Fruit fly (Drosophila melanogaster) whole organism, wandering third instar larva: ENCODE results near the gene Ccn.

ENCODE experiments used
- Abd-B ChIP-seq: fragments of >200 bp; optimal IDR thresholded peaks from 2 replicates; lab custom pipeline; 2017; ENCODE audit warnings: missing biosample characterization, missing genetic modification characterization
- CG32264 ChIP-seq: fragments of 200-800 bp; sonication (Bioruptor generic); optimal IDR thresholded peaks from 2 replicates; lab custom pipeline; 2016; ENCODE audit warnings: missing biosample characterization, missing genetic modification characterization
- Dfd ChIP-seq: fragments of >200 bp; optimal IDR thresholded peaks from 2 replicates; lab custom pipeline; 2017; ENCODE audit warnings: missing biosample characterization, missing genetic modification characterization
- Dif ChIP-seq: fragments of 200-275, 200-300 bp; sonication (Bioruptor generic); optimal IDR thresholded peaks from 2 replicates; lab custom pipeline; 2018; ENCODE audit warnings: missing biosample characterization, missing genetic modification characterization; ENCODE audit not compliant: partially characterized antibody
- GATAd ChIP-seq: sonication (Bioruptor generic); optimal IDR thresholded peaks from 2 replicates; lab custom pipeline; 2016; ENCODE audit warnings: missing biosample characterization, missing genetic modification characterization
- HLH106 ChIP-seq: fragments of 200-800 bp; optimal IDR thresholded peaks from 3 replicates; lab custom pipeline; 2019; ENCODE audit warnings: missing biosample characterization, mild to moderate bottlenecking, missing genetic modification characterization, moderate library complexity
- Hr83 ChIP-seq: fragments of 200-300 bp; sonication (Bioruptor generic); optimal IDR thresholded peaks from 2 replicates; lab custom pipeline; 2016; ENCODE audit warnings: missing biosample characterization, mild to moderate bottlenecking, missing genetic modification characterization, moderate library complexity; ENCODE audit not compliant: poor library complexity, severe bottlenecking
- Jra ChIP-seq: sonication (Bioruptor generic); optimal IDR thresholded peaks from 2 replicates; lab custom pipeline; 2016; ENCODE audit warnings: missing biosample characterization, missing genetic modification characterization
- Mio ChIP-seq: sonication (Bioruptor generic); optimal IDR thresholded peaks from 2 replicates; lab custom pipeline; 2016; ENCODE audit warnings: missing biosample characterization, missing genetic modification characterization
- Myc ChIP-seq: fragments of >200 bp; optimal IDR thresholded peaks from 2 replicates; lab custom pipeline; 2017
- N ChIP-seq: fragments of >200 bp; optimal IDR thresholded peaks from 2 replicates; lab custom pipeline; 2018; ENCODE audit warnings: missing biosample characterization, missing external identifiers, missing genetic modification characterization
- Rel ChIP-seq, 2 experiments: fragments of 200-800 bp; sonication (Bioruptor generic) in 1 of 2; optimal IDR thresholded peaks; 2 replicates in 1 of 2; 3 replicates in 1 of 2; lab custom pipeline; 2016 to 2019; ENCODE audit warnings: mild to moderate bottlenecking in 2 of 2, missing biosample characterization in 2 of 2, missing genetic modification characterization in 2 of 2, moderate library complexity in 1 of 2
- Sp1 ChIP-seq: fragments of 200-800 bp; sonication (Bioruptor generic); optimal IDR thresholded peaks from 3 replicates; lab custom pipeline; 2019; ENCODE audit warnings: missing biosample characterization, mild to moderate bottlenecking, missing genetic modification characterization, moderate library complexity
- Vsx2 ChIP-seq: fragments of 200-300, 225-300 bp; sonication (Bioruptor generic); optimal IDR thresholded peaks from 2 replicates; lab custom pipeline; 2018; ENCODE audit warnings: missing biosample characterization, missing genetic modification characterization; ENCODE audit not compliant: partially characterized antibody
- br ChIP-seq: fragments of 200-800 bp; sonication (Bioruptor generic); optimal IDR thresholded peaks from 2 replicates; lab custom pipeline; 2016; ENCODE audit warnings: missing biosample characterization, missing genetic modification characterization
- brk ChIP-seq: fragments of 200-800 bp; sonication (Bioruptor generic); optimal IDR thresholded peaks from 2 replicates; lab custom pipeline; 2016; ENCODE audit warnings: missing biosample characterization, mild to moderate bottlenecking, missing genetic modification characterization
- dmrt93B ChIP-seq: fragments of 200-800 bp; sonication (Bioruptor generic); optimal IDR thresholded peaks from 2 replicates; lab custom pipeline; 2018; ENCODE audit warnings: missing biosample characterization, mild to moderate bottlenecking, missing genetic modification characterization
- dsf ChIP-seq: sonication (Bioruptor generic); optimal IDR thresholded peaks from 2 replicates; lab custom pipeline; 2016; ENCODE audit warnings: missing biosample characterization, missing genetic modification characterization, borderline replicate concordance
- ey ChIP-seq: fragments of 200-800 bp; sonication (Bioruptor generic); optimal IDR thresholded peaks from 2 replicates; lab custom pipeline; 2016; ENCODE audit warnings: missing biosample characterization, missing genetic modification characterization
- fru ChIP-seq: fragments of 200-800 bp; sonication (Bioruptor generic); optimal IDR thresholded peaks from 3 replicates; lab custom pipeline; 2016; ENCODE audit warnings: missing biosample characterization, mild to moderate bottlenecking, missing genetic modification characterization
- h ChIP-seq: fragments of 200-800 bp; sonication (Bioruptor generic); optimal IDR thresholded peaks from 3 replicates; lab custom pipeline; 2016; ENCODE audit warnings: missing biosample characterization, mild to moderate bottlenecking, missing genetic modification characterization
- jim ChIP-seq: fragments of 175-275, 200-325 bp; sonication (Bioruptor generic); optimal IDR thresholded peaks from 2 replicates; lab custom pipeline; 2016; ENCODE audit warnings: missing biosample characterization, mild to moderate bottlenecking, missing genetic modification characterization
- lola ChIP-seq: fragments of >200 bp; optimal IDR thresholded peaks from 2 replicates; lab custom pipeline; 2017; ENCODE audit warnings: missing biosample characterization, missing genetic modification characterization
- pan ChIP-seq: fragments of >200 bp; optimal IDR thresholded peaks from 2 replicates; lab custom pipeline; 2017
- psq ChIP-seq: fragments of 200-800 bp; sonication (Bioruptor generic); optimal IDR thresholded peaks from 3 replicates; lab custom pipeline; 2017; ENCODE audit warnings: missing biosample characterization, mild to moderate bottlenecking, missing genetic modification characterization, moderate library complexity
- rgr ChIP-seq: fragments of 200-800 bp; sonication (Bioruptor generic); optimal IDR thresholded peaks from 3 replicates; lab custom pipeline; 2016; ENCODE audit warnings: missing biosample characterization, mild to moderate bottlenecking, missing genetic modification characterization
- sage ChIP-seq: fragments of 200-800 bp; sonication (Bioruptor generic); optimal IDR thresholded peaks from 2 replicates; lab custom pipeline; 2016; ENCODE audit warnings: missing biosample characterization, mild to moderate bottlenecking, missing genetic modification characterization
- sv ChIP-seq: fragments of 200-800 bp; sonication (Bioruptor generic); optimal IDR thresholded peaks from 3 replicates; lab custom pipeline; 2016; ENCODE audit warnings: missing biosample characterization, missing genetic modification characterization
- usp ChIP-seq: fragments of >200 bp; optimal IDR thresholded peaks from 2 replicates; lab custom pipeline; 2017; ENCODE audit warnings: missing biosample characterization, missing genetic modification characterization

Gene Ccn

DNA sequence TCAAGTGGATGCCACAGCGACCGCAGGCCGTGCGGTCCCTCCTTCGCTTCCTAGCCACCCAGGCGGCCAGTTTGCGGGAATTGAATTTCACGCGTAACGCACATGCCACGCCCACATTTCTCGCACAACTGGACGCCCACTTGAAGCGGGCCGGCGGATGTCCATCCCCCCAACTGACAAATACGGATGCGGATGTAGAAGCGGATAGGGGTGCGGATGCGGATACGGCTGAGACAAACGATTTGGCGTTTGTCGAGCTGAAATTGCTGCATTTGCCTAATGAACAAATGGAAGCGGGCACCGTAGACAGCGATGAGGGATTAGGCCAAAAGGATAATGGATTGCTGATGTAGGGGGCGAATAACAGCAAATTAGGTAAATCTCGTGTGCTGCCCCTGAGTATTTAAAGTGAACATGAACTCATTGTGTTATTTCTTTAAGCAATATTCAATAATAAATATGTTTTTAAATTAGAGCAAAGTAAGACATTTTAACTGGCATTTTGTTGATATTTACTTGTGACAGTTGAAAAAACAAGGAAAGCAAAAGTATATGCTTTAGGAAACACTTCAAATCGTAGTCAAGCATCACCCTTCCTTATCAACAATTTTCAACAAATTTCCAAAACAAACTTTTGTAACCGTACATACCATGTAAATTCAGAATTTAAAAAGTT is 69.4 kb downstream of the Ccn start, which contains the start of gene CG32181:
TSS of gene CG32181 (plus strand) at position 626 of the 676 bp plus-strand sequence.
- no peak for TF ChIP-seq Abd-B (GFP tag; lab: Kevin White, UChicago)
- no peak for TF ChIP-seq sv
- TF ChIP-seq fru (GFP tag; lab: Kevin White, UChicago), result no peak
- no peak for TF ChIP-seq Jra (GFP tag; lab: Kevin White, UChicago)
- TF ChIP-seq GATAd (GFP tag; lab: Kevin White, UChicago), result no peak
- no peak for TF ChIP-seq Myc (lab: Kevin White, UChicago)
- no peak for TF ChIP-seq psq
- TF ChIP-seq N (GFP tag; lab: Kevin White, UChicago), result no peak
- no peak for TF ChIP-seq lola (GFP tag; lab: Kevin White, UChicago)
- no peak for TF ChIP-seq Dfd
- TF ChIP-seq rgr (GFP tag; lab: Kevin White, UChicago), result no peak
- no peak for TF ChIP-seq dmrt93B
- TF ChIP-seq Hr83 (GFP tag; lab: Kevin White, UChicago), result no peak
- TF ChIP-seq HLH106 (tag; lab: Kevin White, UChicago), result no peak
- TF ChIP-seq sage, result no peak

DNA sequence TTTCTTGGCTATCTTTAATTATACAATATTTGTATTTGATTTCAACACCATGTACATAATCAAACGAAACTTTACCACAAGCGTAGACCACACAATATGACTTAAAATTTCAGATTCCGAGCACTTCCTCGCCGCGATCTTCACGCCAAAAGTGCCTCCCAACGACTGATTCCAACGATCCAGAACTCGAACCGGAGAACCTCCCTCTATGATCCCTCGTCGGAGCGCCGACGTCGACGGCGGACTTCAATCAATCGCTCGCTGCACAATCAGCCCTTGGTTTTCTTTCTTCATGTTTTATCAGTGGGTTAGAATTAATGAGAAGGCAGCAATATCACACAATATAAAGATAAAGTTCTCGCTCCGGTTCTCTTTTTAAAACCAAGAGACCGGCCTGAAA is 74.2 kb downstream of the Ccn start, which contains the start of the genes Adgf-A and Adgf-A2:
TSS of gene Adgf-A (minus strand) at position 172 of the 400 bp plus-strand sequence.
TSS of gene Adgf-A2 (minus strand) at position 172 of the 400 bp plus-strand sequence.
- TF ChIP-seq usp (no peak), Jra (GFP tag; lab: Kevin White, UChicago) (no peak), h (no peak), CG32264 (GFP tag; lab: Kevin White, UChicago) (no peak), sv (no peak), dsf (no peak)

DNA sequence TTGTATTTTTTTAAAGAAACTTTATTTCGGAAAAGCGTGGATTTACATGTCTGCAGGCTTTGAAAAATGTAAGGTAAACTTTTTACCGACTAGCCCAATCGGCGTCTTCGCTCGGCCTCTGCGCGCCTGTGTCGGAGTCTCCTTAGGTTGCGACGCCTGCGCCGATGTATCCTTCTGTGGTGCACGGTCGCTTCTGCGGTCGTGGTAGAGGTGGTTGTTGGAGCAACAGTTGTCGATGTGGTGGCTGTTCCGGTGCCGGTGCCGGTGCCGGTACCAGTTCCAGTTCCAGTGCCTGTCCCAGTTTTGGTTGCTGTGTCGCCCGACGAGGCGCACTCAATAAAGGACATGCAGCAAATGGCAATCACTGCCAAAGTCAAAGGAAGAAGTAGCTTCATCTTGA is 101.3 kb downstream of the Ccn start:
- TF ChIP-seq sv, result no peak
- TF ChIP-seq ey (GFP tag; lab: Kevin White, UChicago), result no peak
- TF ChIP-seq Rel (GFP tag; optimal IDR thresholded peaks at IDR 0.05; lab: Kevin White, UChicago), result no peak
- TF ChIP-seq Rel (tag; optimal IDR thresholded peaks at IDR 0.05; lab: Kevin White, UChicago), result no peak
- no peak for TF ChIP-seq br
- no peak for TF ChIP-seq HLH106 (tag; lab: Kevin White, UChicago)
- TF ChIP-seq pan (lab: Kevin White, UChicago), result no peak

DNA sequence AAGACGTTTGTCGTGTGGAACGTTAAGA is 101.5 kb downstream of the Ccn start, which contains the start of gene CG42815:
TSS of gene CG42815 (minus strand) at position 20 of the 28 bp plus-strand sequence.
- TF ChIP-seq jim (GFP tag; lab: Kevin White, UChicago) (no peak), Myc (lab: Kevin White, UChicago) (no peak), CG32264 (GFP tag; lab: Kevin White, UChicago) (no peak), Mio (GFP tag; lab: Kevin White, UChicago) (no peak), GATAd (GFP tag; lab: Kevin White, UChicago) (no peak), Vsx2 (GFP tag; lab: Kevin White, UChicago) (no peak), dsf (no peak), h (no peak), Hr83 (GFP tag; lab: Kevin White, UChicago) (no peak), Sp1 (GFP tag; lab: Kevin White, UChicago) (no peak)

DNA sequence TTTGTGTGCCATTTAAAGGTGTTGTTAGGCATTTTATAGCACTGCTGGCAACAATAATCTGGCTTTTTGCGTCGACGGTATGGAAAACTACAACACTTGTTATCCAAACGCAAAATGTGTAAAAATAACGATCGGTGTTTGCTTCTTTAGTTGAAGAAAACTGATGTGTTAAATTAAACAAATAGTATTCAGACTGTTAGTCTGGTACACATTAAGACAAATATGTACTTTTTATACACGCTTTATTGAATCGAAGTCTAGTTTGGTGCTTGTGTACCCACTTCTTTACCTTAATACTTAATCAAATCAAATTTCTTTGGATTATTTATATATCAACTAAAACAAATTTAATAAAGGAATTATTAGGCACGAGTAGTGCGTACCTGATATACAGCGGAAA is 101.7 kb downstream of the Ccn start:
- no peak for TF ChIP-seq usp
- no peak for TF ChIP-seq brk (GFP tag; lab: Kevin White, UChicago)
- TF ChIP-seq Vsx2 (GFP tag; lab: Kevin White, UChicago), result no peak
- TF ChIP-seq lola (GFP tag; lab: Kevin White, UChicago), result no peak
- TF ChIP-seq Dfd, result no peak
- TF ChIP-seq N (GFP tag; lab: Kevin White, UChicago), result no peak
- TF ChIP-seq br, result no peak
- TF ChIP-seq Hr83 (GFP tag; lab: Kevin White, UChicago), result no peak
- TF ChIP-seq ey (GFP tag; lab: Kevin White, UChicago), result no peak
- TF ChIP-seq dsf, result no peak
- TF ChIP-seq h, result no peak
- TF ChIP-seq rgr (GFP tag; lab: Kevin White, UChicago), result no peak
- TF ChIP-seq GATAd (GFP tag; lab: Kevin White, UChicago), result no peak
- TF ChIP-seq CG32264 (GFP tag; lab: Kevin White, UChicago), result no peak
- TF ChIP-seq Dif (GFP tag; lab: Kevin White, UChicago), result no peak
- no peak for TF ChIP-seq Sp1 (GFP tag; lab: Kevin White, UChicago)
- TF ChIP-seq dmrt93B, result no peak
- no peak for TF ChIP-seq Abd-B (GFP tag; lab: Kevin White, UChicago)
- no peak for TF ChIP-seq Jra (GFP tag; lab: Kevin White, UChicago)
- TF ChIP-seq, all 38 proteins: peak for 0
